Worm (Caenorhabditis elegans): Measurements from ENCODE around the gene tofu-1.

tofu-1 gene

DNA sequence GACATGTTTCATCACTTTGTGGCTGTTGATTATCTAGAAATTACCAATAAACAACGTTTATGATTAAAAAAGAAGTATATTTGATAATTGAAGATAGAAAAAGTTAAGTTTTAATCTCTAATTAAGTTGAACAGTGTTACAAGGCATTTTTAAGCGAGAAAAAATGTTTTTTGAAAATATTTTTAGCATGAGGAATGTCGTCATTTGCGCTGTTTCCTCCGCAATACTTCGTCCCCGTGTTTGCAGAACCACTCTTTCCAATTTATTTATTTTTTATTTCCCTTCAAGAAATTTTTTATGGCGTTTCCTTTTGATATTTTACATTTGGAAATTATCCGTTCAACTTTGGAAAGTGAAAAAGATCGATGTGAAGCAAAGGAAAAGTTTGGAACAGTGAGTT is 10.7 kb downstream of the tofu-1 start, which contains the start of the genes rde-1 and trpp-6 (continued):
- TF ChIP-seq ceh-82 (tag; optimal IDR thresholded peaks at IDR 0.05) (no peak), pqm-1 (tag; optimal IDR thresholded peaks at IDR 0.05) (no peak), alr-1 (tag; optimal IDR thresholded peaks at IDR 0.05; ENCODE audit: borderline replicate concordance) (no peak)

DNA sequence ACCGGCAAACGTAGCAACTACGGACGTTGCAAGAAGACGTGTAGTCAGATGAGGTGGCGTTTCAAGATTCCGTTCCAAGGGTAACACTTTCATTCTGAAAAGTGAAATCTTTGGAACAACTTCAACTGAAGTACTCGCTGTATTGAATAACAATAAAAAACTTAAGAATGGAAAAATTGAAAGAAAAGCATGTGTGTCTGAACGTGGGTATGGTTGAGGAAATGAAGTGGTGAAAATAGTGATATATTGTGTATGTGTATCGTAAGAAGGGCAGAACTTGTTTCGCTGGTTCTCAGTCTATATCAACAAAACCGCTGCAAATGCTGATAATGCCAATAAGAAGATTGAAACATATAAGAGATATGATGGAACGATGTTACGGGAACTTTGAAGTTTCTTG is 14.8 kb downstream of the tofu-1 start, which contains the start of gene K08H10.6:
TSS of gene K08H10.6 (minus strand) at position 101 of the 400 bp plus-strand sequence.
- TF ChIP-seq ztf-11 (tag; optimal IDR thresholded peaks at IDR 0.05) = no peak
- TF ChIP-seq rnt-1 (tag; optimal IDR thresholded peaks at IDR 0.05) = no peak
- no peak for TF ChIP-seq F16B12.6 (tag; optimal IDR thresholded peaks at IDR 0.05)
- no peak for TF ChIP-seq snu-23 (GFP tag; optimal IDR thresholded peaks at IDR 0.05)
- TF ChIP-seq nhr-85 (tag) = no peak
- no peak for TF ChIP-seq fkh-10 (GFP tag; optimal IDR thresholded peaks at IDR 0.05)
- no peak for TF ChIP-seq Y116A8C.19 (tag; optimal IDR thresholded peaks at IDR 0.05; ENCODE audit: borderline replicate concordance)
- TF ChIP-seq nhr-11 (tag; optimal IDR thresholded peaks at IDR 0.05) = no peak
- no peak for TF ChIP-seq efl-1 (optimal IDR thresholded peaks at IDR 0.05)
- no peak for TF ChIP-seq efl-1 (GFP tag; optimal IDR thresholded peaks at IDR 0.05 in 1 of 2)
- TF ChIP-seq nhr-12 (tag; optimal IDR thresholded peaks at IDR 0.05) = no peak
- no peak for TF ChIP-seq pax-3 (tag; optimal IDR thresholded peaks at IDR 0.05)
- TF ChIP-seq zag-1 (tag; optimal IDR thresholded peaks at IDR 0.05) = no peak
- no peak for TF ChIP-seq nhr-47 (tag; optimal IDR thresholded peaks at IDR 0.05)
- TF ChIP-seq dpl-1 (GFP tag; optimal IDR thresholded peaks at IDR 0.05) = no peak

DNA sequence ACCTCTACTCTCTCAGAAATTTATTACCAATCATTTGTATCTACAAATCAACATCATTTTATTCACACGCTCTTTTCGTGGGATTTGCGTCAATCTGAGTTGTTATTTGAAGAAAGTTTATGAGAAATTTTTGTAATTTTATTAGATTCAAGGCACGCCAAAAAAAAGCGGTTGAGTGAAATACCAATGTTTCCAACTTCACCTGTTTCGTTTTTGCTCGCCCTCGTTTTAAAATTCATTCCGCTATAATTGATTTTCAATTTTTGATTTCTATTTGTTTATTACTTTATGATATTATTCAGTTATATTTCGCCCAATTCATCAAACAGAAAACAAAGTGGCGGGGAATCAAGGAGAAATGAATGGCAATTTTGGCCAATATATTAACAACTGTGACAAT is 19.8 kb downstream of the tofu-1 start, which contains the start of gene K08H10.10:
TSS of gene K08H10.10 (plus strand) at position 301 of the 400 bp plus-strand sequence.
- TF ChIP-seq nhr-11 (tag; optimal IDR thresholded peaks at IDR 0.05) (no peak), fkh-8 (tag; optimal IDR thresholded peaks at IDR 0.05) (no peak), sup-37 (GFP tag; optimal IDR thresholded peaks at IDR 0.05) (no peak), C04F5.9 (tag; optimal IDR thresholded peaks at IDR 0.05) (no peak), ceh-63 (GFP tag; optimal IDR thresholded peaks at IDR 0.05) (no peak)

DNA sequence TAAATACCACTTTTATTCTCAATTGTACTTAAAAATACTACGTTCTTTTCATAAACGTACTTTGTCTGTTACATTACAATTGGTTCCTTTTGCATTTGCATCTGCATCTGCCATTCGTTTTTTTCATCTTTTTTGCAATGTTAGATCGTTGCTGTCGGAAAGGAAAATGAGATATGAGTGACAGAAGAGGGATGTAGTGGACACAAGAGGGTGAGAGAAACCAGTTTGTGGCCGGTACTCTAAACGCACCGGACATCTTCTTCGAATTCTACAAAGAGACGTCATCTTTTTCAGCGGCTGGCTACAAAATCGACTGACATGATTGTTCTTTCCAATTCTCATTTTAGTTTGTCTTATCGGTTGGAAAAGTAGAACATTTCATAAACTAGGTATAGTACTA is 21.8 kb downstream of the tofu-1 start:
- TF ChIP-seq lin-35 (GFP tag; optimal IDR thresholded peaks at IDR 0.05) (peak in 1 of 2 experiments; percentile 33), ceh-88 (GFP tag; IDR thresholded peaks at IDR 0.05) (no peak), mep-1 (tag; optimal IDR thresholded peaks at IDR 0.05) (peak; percentile 31), grh-1 (GFP tag; IDR thresholded peaks at IDR 0.05) (peak; percentile 68), nhr-20 (tag; optimal IDR thresholded peaks at IDR 0.05) (peak; percentile 25), pax-3 (tag; optimal IDR thresholded peaks at IDR 0.05) (no peak), zip-4 (GFP tag; optimal IDR thresholded peaks at IDR 0.05) (no peak), elt-3 (tag; optimal IDR thresholded peaks at IDR 0.05) (peak in 1 of 6 experiments; percentile 16), lin-14 (GFP tag; optimal IDR thresholded peaks at IDR 0.05) (peak; percentile 70), xbp-1 (tag; optimal IDR thresholded peaks at IDR 0.05) (peak; percentile 44), blmp-1 (tag; optimal IDR thresholded peaks at IDR 0.05) (peak; percentile 78), snu-23 (GFP tag; optimal IDR thresholded peaks at IDR 0.05) (peak; percentile 40), nhr-85 (tag) (peak; percentile 69)

DNA sequence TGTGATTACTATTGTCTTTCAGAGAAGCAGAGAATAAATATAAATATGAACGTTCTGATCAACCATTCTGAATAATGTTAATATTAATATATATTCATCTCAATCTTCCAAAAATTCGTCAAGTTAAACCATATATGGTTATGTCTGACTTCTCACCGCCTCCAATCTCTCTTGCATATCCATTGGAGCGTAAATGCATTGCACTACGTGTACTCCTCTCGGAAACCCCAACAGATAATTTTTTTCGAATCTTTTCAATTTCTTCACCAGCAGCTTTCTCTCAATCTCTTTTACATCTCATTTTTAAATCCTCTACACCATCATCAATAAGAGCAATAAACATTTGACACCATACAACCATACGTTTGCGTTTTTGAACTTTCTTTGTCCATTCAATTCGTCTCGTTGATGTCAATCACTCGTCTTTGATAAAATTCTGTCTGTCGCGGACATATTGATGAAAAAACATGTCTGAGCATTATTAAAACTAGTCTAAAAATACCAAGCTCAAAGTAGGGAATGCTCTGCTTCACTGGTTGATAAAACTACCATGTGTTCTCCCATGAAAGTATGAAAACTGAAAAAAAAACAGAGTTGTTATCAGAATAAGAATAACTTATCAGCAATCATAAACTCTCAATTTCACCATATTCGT is 22.5 kb downstream of the tofu-1 start:
- no peak for TF ChIP-seq pqm-1 (tag; optimal IDR thresholded peaks at IDR 0.05)
- no peak for TF ChIP-seq unc-30 (tag; optimal IDR thresholded peaks at IDR 0.05)
- TF ChIP-seq nhr-11 (tag; optimal IDR thresholded peaks at IDR 0.05) = no peak
- TF ChIP-seq aly-2 (tag; optimal IDR thresholded peaks at IDR 0.05) = no peak
- TF ChIP-seq zag-1 (tag; optimal IDR thresholded peaks at IDR 0.05) = no peak
- TF ChIP-seq dpl-1 (GFP tag; optimal IDR thresholded peaks at IDR 0.05) = peak; percentile 54 to 67 (median 60)
- TF ChIP-seq ztf-11 (tag; optimal IDR thresholded peaks at IDR 0.05) = no peak
- TF ChIP-seq snu-23 (GFP tag; optimal IDR thresholded peaks at IDR 0.05) = peak; percentile 70
- peak; percentile 40 for TF ChIP-seq dsc-1 (tag; optimal IDR thresholded peaks at IDR 0.05)
- TF ChIP-seq snpc-4 (tag; optimal IDR thresholded peaks at IDR 0.05) = peak; percentile 33
- TF ChIP-seq nhr-47 (tag; optimal IDR thresholded peaks at IDR 0.05) = peak; percentile 40
- TF ChIP-seq ces-1 (GFP tag; optimal IDR thresholded peaks at IDR 0.05) = no peak
- no peak for TF ChIP-seq ceh-8 (GFP tag; optimal IDR thresholded peaks at IDR 0.05)
- TF ChIP-seq skn-1 (tag; optimal IDR thresholded peaks at IDR 0.05) = peak; percentile 49
- TF ChIP-seq unc-62 (GFP tag; optimal IDR thresholded peaks at IDR 0.05) = no peak
- TF ChIP-seq lin-13 (GFP tag; optimal IDR thresholded peaks at IDR 0.05) = peak; percentile 21
- TF ChIP-seq ceh-90 (tag; optimal IDR thresholded peaks at IDR 0.05) = no peak
- no peak for TF ChIP-seq efl-3 (GFP tag; optimal IDR thresholded peaks at IDR 0.05)
- no peak for TF ChIP-seq lin-39 (tag; optimal IDR thresholded peaks at IDR 0.05)
- no peak for TF ChIP-seq ets-5 (GFP tag; IDR thresholded peaks at IDR 0.05)

All from whole organism, L1 larva.